Worm (Caenorhabditis elegans): ENCODE data around the gene srh-72.

DNA sequence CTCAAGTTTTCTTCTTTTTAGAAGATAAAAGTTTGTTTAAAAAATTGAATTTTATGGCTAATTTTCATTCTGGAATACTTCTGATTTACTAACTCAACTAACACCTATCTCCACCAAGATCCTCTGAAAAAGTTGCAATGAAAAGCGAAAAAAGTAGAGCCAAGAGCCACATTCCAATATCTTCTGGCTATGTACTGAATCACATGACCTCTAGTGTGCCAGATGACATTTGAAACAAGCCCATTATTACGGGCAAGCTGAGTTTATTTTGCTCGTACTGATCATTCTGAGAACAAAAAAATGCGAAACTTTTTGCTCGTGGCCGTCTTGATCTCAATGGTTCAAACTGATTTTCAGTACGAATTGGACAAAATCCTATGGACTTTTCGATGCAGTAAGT, 38.7 kb upstream of the srh-72 start, which contains the start of gene irld-36:
- no peak for TF ChIP-seq bed-1 (GFP tag; IDR thresholded peaks at IDR 0.05)
- no peak for TF ChIP-seq ama-1 (optimal IDR thresholded peaks at IDR 0.05)
- TF ChIP-seq ama-1 (GFP tag; optimal IDR thresholded peaks at IDR 0.05): no peak

All from whole organism, young adult.